Worm (Caenorhabditis elegans) whole organism, young adult: ENCODE results near the gene gst-20.

ENCODE experiments used
- aptf-2 ChIP-seq: fragments of 200-800 bp; sonication (Bioruptor generic); conservative IDR thresholded peaks from 2 replicates; pipeline ENCODE4 v1.3.6; 2022; ENCODE audit warnings: missing genetic modification reagents, missing genetic modification characterization, missing compliant biosample characterization
- cebp-2 ChIP-seq: fragments of 200-800 bp; sonication (Bioruptor generic); IDR thresholded peaks from 2 replicates; pipeline ENCODE4 v1.3.6; 2022; ENCODE audit warnings: missing genetic modification characterization, missing compliant biosample characterization
- dpl-1 ChIP-seq: fragments of 150-350 bp; optimal IDR thresholded peaks from 2 replicates; lab custom pipeline; 2014; ENCODE audit warnings: missing biosample characterization, missing genetic modification reagents, missing genetic modification characterization
- lin-26 ChIP-seq: fragments of 200-800 bp; sonication (Bioruptor generic); IDR thresholded peaks from 2 replicates; pipeline ENCODE4 v1.3.6; 2022; ENCODE audit warnings: missing genetic modification reagents, missing genetic modification characterization, missing compliant biosample characterization
- pbrm-1 ChIP-seq: fragments of 200-800 bp; sonication (Bioruptor generic); IDR thresholded peaks from 2 replicates; pipeline ENCODE4 v1.3.6; 2022; ENCODE audit warnings: missing genetic modification reagents, missing genetic modification characterization, missing compliant biosample characterization
- xnd-1 ChIP-seq: sonication (generic microtip); optimal IDR thresholded peaks from 2 replicates; lab custom pipeline; 2016; ENCODE audit warnings: missing genotype, missing genetic modification reagents, missing genetic modification characterization, missing compliant biosample characterization

DNA sequence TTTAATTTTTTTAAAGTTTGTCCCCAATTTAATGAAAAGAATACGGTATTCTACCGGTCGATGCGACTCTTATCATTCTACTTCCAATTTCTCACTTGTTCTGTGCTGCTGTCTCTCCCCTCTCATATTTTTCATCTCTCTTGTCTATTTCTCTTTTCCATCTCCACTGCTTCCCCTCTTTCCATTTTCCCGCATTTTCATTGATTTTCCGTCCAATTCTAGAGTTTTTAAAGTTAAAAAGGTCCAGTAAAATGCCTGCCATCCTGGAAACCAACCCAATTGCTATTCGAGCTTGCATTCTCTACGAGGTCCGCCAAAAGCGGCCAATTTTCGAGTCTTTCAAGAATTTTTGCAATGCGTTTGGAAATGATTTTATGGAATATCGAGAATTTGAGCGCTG, 31.7 kb upstream of the gst-20 start, which contains the start of gene fbxa-167:
- TF ChIP-seq xnd-1 (no peak), dpl-1 (GFP tag; lab: Kevin White, UChicago) (no peak), pbrm-1 (no peak), aptf-2 (GFP tag; lab: Robert Waterston, UW) (no peak), cebp-2 (GFP tag; lab: Robert Waterston, UW) (no peak), lin-26 (GFP tag; lab: Robert Waterston, UW) (no peak)
